Fruit fly (Drosophila melanogaster) whole organism, pupa: ENCODE data around the gene CG5853.

ENCODE experiments used
- CG10348 ChIP-seq: fragments of 200-800 bp; sonication (Bioruptor generic); IDR thresholded peaks from 2 replicates; pipeline ENCODE4 v1.3.6; 2022; ENCODE audit warnings: missing biosample characterization, missing genetic modification characterization
- CG12605 ChIP-seq: fragments of 200-800 bp; sonication (Bioruptor generic); IDR thresholded peaks from 2 replicates; pipeline ENCODE4 v1.3.6; 2022; ENCODE audit warnings: missing biosample characterization, missing genetic modification characterization
- CG13204 ChIP-seq: fragments of 200-800 bp; sonication (Bioruptor generic); optimal IDR thresholded peaks from 2 replicates; lab custom pipeline; 2018; ENCODE audit warnings: missing biosample characterization, mild to moderate bottlenecking, missing genetic modification characterization, moderate library complexity
- CG14655 ChIP-seq: fragments of 200-800 bp; sonication (Bioruptor generic); optimal IDR thresholded peaks from 3 replicates; lab custom pipeline; 2017; ENCODE audit warnings: mild to moderate bottlenecking, missing biosample characterization, missing genetic modification reagents, missing genetic modification characterization
- CG15710 ChIP-seq: fragments of 200-800 bp; sonication (Bioruptor generic); optimal IDR thresholded peaks from 2 replicates; lab custom pipeline; 2018; ENCODE audit warnings: missing biosample characterization, mild to moderate bottlenecking, missing genetic modification characterization, moderate library complexity
- CG17806 ChIP-seq: fragments of 200-800 bp; sonication (Bioruptor generic); optimal IDR thresholded peaks from 2 replicates; lab custom pipeline; 2018; ENCODE audit warnings: missing biosample characterization, mild to moderate bottlenecking, missing genetic modification characterization, moderate library complexity
- CG32121 ChIP-seq: fragments of 200-800 bp; sonication (Bioruptor generic); IDR thresholded peaks from 2 replicates; pipeline ENCODE4 v1.3.6; 2022; ENCODE audit warnings: missing biosample characterization, missing genetic modification characterization
- CG34367 ChIP-seq: fragments of 200-800 bp; sonication (Bioruptor generic); optimal IDR thresholded peaks from 2 replicates; lab custom pipeline; 2018; ENCODE audit warnings: missing biosample characterization, mild to moderate bottlenecking, missing genetic modification characterization
- CG4496 ChIP-seq: fragments of 200-800 bp; sonication (Bioruptor generic); IDR thresholded peaks from 3 replicates; pipeline ENCODE4 v1.3.6; 2022; ENCODE audit warnings: missing biosample characterization, missing genetic modification characterization
- CG8159 ChIP-seq: fragments of 200-800 bp; sonication (Bioruptor generic); optimal IDR thresholded peaks from 3 replicates; lab custom pipeline; 2018; ENCODE audit warnings: missing biosample characterization, mild to moderate bottlenecking, missing genetic modification characterization, moderate library complexity
- CG8301 ChIP-seq: fragments of 200-800 bp; sonication (Bioruptor generic); optimal IDR thresholded peaks from 2 replicates; lab custom pipeline; 2018; ENCODE audit warnings: missing biosample characterization, mild to moderate bottlenecking, missing genetic modification characterization
- CG9948 ChIP-seq: fragments of 200-800 bp; sonication (Bioruptor generic); optimal IDR thresholded peaks from 2 replicates; lab custom pipeline; 2018; ENCODE audit warnings: missing biosample characterization, mild to moderate bottlenecking, missing genetic modification characterization, moderate library complexity
- D1 ChIP-seq: fragments of 200-800 bp; sonication (Bioruptor generic); optimal IDR thresholded peaks from 2 replicates; lab custom pipeline; 2018; ENCODE audit warnings: missing biosample characterization, mild to moderate bottlenecking, missing genetic modification characterization, moderate library complexity
- EcR ChIP-seq: fragments of 200-800 bp; sonication (Bioruptor generic); optimal IDR thresholded peaks from 3 replicates; lab custom pipeline; 2019; ENCODE audit warnings: missing biosample characterization, missing genetic modification characterization, mild to moderate bottlenecking, moderate library complexity, missing genetic modification reagents
- Ets98B ChIP-seq: fragments of 200-800 bp; sonication (Bioruptor generic); IDR thresholded peaks from 2 replicates; pipeline ENCODE4 v1.3.6; 2022; ENCODE audit warnings: missing biosample characterization, missing genetic modification characterization
- Pif1A ChIP-seq: fragments of 200-800 bp; sonication (Bioruptor generic); optimal IDR thresholded peaks from 3 replicates; lab custom pipeline; 2016; ENCODE audit warnings: missing biosample characterization, missing genetic modification characterization
- Pif1B ChIP-seq: fragments of 200-800 bp; sonication (Bioruptor generic); optimal IDR thresholded peaks from 3 replicates; lab custom pipeline; 2016; ENCODE audit warnings: missing biosample characterization, missing genetic modification characterization
- Snoo ChIP-seq: fragments of 200-800 bp; sonication (Bioruptor generic); optimal IDR thresholded peaks from 3 replicates; lab custom pipeline; 2017; ENCODE audit warnings: missing biosample characterization, mild to moderate bottlenecking, missing genetic modification characterization, inconsistent platforms
- fd96Ca ChIP-seq: fragments of 200-800 bp; sonication (Bioruptor generic); IDR thresholded peaks from 3 replicates; pipeline ENCODE4 v1.3.6; 2022; ENCODE audit warnings: missing biosample characterization, missing genetic modification characterization
- gl ChIP-seq: fragments of 200-800 bp; sonication (Bioruptor generic); optimal IDR thresholded peaks from 2 replicates; lab custom pipeline; 2018; ENCODE audit warnings: missing biosample characterization, mild to moderate bottlenecking, missing genetic modification characterization
- rn ChIP-seq: fragments of 200-800 bp; sonication (Bioruptor generic); IDR thresholded peaks from 2 replicates; pipeline ENCODE4 v1.3.6; 2022; ENCODE audit warnings: missing biosample characterization, missing genetic modification characterization

The CG5853 gene

DNA sequence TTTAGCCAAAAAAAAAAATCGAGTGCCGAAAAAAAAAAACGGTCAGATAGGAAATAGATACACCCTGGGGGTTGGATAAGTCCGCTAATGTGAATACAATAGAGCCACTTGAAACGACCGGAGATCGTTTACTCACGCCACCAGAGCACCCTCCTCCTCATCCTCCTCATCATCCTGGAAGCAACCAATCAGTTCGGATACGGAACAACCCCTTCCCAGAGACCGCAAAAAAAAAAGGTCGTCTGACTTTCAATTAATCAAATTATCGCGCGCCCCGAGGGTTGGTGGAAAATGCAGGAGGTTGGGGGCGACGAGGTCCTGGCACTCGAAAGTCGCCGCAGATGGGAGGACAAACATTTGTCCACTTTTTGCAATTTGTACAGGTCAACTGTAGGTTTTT lies 25.2 kb upstream of the CG5853 start:
- TF ChIP-seq CG9948, result no peak
- TF ChIP-seq CG32121 (GFP tag; lab: Robert Waterston, UW), result no peak
- TF ChIP-seq D1, result no peak
- TF ChIP-seq CG17806 (tag; lab: Kevin White, UChicago), result no peak
- TF ChIP-seq EcR (GFP tag; lab: Kevin White, UChicago), result no peak
- TF ChIP-seq Pif1B, result no peak
- TF ChIP-seq gl (tag; lab: Kevin White, UChicago), result no peak
- TF ChIP-seq CG13204 (GFP tag; lab: Kevin White, UChicago), result no peak
- no peak for TF ChIP-seq CG4496
- TF ChIP-seq CG10348 (GFP tag; lab: Robert Waterston, UW), result no peak
- TF ChIP-seq CG34367 (tag; lab: Kevin White, UChicago), result no peak
- no peak for TF ChIP-seq CG8301 (tag; lab: Kevin White, UChicago)
- no peak for TF ChIP-seq fd96Ca (GFP tag; lab: Robert Waterston, UW)
- no peak for TF ChIP-seq CG15710 (tag; lab: Kevin White, UChicago)
- TF ChIP-seq CG12605 (GFP tag; lab: Robert Waterston, UW), result no peak
- TF ChIP-seq Ets98B (GFP tag; lab: Robert Waterston, UW), result no peak
- no peak for TF ChIP-seq CG8159

DNA sequence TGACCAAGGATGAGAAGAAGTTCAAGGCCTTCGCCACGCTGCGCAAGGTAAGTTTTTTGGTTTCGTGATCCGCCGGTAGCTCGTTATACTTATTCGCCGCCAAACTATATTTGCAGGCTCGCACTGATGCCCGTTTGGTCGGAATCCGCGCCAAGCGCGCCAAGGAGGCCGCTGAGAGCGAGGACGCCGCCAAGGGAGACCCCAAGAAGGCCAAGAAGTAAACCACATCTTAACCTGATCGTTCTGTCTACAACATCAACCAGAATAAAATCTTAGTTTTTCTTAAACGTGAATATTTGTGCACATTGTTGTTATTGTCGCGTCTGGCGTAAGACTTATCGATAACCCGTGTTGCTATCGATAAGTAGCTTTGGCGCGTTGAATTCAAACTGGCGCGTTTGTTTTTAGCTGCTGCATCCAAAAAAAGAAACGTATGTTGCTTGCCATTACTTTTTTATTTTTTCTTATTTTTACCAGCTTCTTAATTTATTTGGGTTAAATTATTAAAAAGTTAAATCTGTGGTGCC lies 20.8 kb upstream of the CG5853 start:
- TF ChIP-seq EcR (GFP tag; lab: Kevin White, UChicago) (no peak), CG17806 (tag; lab: Kevin White, UChicago) (no peak)
- TF ChIP-seq, all 21 proteins: peak for 0

DNA sequence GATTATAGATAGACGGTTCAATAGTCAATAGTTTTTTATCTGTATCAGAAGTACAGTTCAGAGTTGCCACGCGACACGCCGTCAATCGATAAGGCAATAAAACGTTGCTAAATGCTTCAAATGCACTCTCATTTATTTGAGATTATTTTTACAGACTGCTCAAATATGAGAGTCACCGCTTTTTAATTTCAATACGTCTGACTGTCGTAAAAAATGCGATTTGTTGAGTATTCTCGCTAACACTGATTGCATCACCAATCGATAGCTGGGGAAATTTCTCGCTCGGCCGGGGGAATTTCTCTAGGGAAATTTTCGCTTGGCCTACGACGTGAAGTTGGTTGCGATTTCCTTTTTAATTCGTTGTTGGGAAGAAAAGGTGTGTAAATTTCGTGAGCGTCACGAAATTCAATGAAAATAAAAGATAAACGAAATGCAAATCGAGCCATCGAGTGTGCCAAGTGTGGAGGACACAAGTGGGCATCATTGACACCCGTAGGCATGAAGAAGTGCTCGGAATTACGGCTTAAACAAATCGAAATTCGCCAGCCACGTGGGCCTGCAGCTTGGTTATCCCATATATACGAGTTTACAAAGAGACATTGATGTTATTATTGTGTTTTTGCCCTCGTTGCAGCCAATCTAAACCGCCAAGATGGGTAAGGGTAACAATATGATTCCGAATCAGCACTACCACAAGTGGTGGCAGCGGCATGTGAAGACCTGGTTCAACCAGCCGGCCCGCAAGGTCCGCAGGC lies 19.7 kb upstream of the CG5853 start, which contains the start of the genes Dref and RpL13:
Gene Dref (minus strand): TSS at position 247 of the 755 bp plus-strand sequence.
Gene RpL13 (plus strand): TSS at position 331 of the 755 bp plus-strand sequence.
- TF ChIP-seq Snoo (tag; lab: Kevin White, UChicago), result peak; percentile 89
- peak; percentile 77 for TF ChIP-seq CG12605 (GFP tag; lab: Robert Waterston, UW)
- no peak for TF ChIP-seq CG13204 (GFP tag; lab: Kevin White, UChicago)
- TF ChIP-seq D1, result no peak
- TF ChIP-seq Pif1B, result no peak
- no peak for TF ChIP-seq CG14655 (GFP tag; lab: Kevin White, UChicago)
- peak; percentile 86 for TF ChIP-seq CG4496
- TF ChIP-seq CG34367 (tag; lab: Kevin White, UChicago), result peak; percentile 76
- TF ChIP-seq CG15710 (tag; lab: Kevin White, UChicago), result peak; percentile 74
- peak; percentile 60 for TF ChIP-seq CG8159
- TF ChIP-seq gl (tag; lab: Kevin White, UChicago), result peak; percentile 78
- TF ChIP-seq CG9948, result peak; percentile 24
- TF ChIP-seq CG8301 (tag; lab: Kevin White, UChicago), result peak; percentile 51
- peak; percentile 57 for TF ChIP-seq fd96Ca (GFP tag; lab: Robert Waterston, UW)
- TF ChIP-seq EcR (GFP tag; lab: Kevin White, UChicago), result peak; percentile 11
- peak; percentile 38 for TF ChIP-seq CG17806 (tag; lab: Kevin White, UChicago)
- peak; percentile 35; the same call in 1 of the 2 replicates for TF ChIP-seq CG32121 (GFP tag; lab: Robert Waterston, UW)
- no peak for TF ChIP-seq CG10348 (GFP tag; lab: Robert Waterston, UW)
- no peak for TF ChIP-seq rn (GFP tag; lab: Robert Waterston, UW)
- peak; percentile 49 for TF ChIP-seq Ets98B (GFP tag; lab: Robert Waterston, UW)
- TF ChIP-seq Pif1A (GFP tag; lab: Kevin White, UChicago), result no peak
- TF ChIP-seq, all 21 proteins: peak for 14

DNA sequence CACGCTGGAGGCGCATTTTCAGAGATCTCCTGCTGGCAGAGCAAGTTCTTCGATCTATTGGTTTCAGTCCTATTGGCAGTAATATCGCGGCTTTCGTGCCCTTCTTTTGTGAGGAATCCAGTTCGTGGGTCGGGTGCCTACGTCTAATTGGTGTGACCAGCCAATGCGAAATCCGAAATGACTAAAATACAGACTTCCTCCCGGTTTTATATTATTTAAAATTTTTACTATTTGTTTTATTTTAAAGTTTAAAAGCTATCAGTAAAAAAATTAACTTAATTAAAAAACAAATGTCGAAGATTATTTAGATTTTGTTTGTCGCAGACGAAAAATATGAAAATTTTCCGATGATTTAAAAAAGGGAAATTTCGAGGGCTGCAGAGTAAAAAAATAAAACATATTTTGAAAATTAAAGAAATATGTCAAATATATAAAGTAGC lies 16.2 kb upstream of the CG5853 start, which contains the start of gene CG5850:
Gene CG5850 (minus strand): TSS at position 347 of the 440 bp plus-strand sequence.
- no peak for TF ChIP-seq Pif1B
- TF ChIP-seq CG17806 (tag; lab: Kevin White, UChicago), result peak; percentile 0
- TF ChIP-seq EcR (GFP tag; lab: Kevin White, UChicago), result no peak
- TF ChIP-seq CG13204 (GFP tag; lab: Kevin White, UChicago), result no peak
- peak; percentile 7 for TF ChIP-seq CG8159

DNA sequence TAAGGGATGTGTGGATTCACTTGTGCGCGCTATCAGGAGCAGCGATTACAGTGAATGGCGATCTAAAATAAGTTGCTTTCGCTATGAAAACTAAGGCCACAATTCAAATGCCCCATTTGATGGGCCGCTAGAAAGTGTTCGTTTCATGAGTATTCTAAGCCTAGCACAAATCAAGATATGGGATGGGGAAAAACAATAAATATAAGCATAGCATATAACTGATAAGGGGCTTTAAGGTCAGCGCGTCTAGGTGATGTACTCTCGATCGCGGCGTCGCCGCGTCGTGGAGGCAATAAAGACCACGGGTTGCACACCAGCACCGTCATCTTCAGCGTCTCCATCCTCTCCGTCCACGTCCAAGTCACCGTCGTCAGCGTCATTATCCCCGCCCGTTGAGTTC lies 13.3 kb upstream of the CG5853 start:
- TF ChIP-seq EcR (GFP tag; lab: Kevin White, UChicago) (peak; percentile 47), Ets98B (GFP tag; lab: Robert Waterston, UW) (no peak), rn (GFP tag; lab: Robert Waterston, UW) (no peak), Pif1A (GFP tag; lab: Kevin White, UChicago) (no peak)

DNA sequence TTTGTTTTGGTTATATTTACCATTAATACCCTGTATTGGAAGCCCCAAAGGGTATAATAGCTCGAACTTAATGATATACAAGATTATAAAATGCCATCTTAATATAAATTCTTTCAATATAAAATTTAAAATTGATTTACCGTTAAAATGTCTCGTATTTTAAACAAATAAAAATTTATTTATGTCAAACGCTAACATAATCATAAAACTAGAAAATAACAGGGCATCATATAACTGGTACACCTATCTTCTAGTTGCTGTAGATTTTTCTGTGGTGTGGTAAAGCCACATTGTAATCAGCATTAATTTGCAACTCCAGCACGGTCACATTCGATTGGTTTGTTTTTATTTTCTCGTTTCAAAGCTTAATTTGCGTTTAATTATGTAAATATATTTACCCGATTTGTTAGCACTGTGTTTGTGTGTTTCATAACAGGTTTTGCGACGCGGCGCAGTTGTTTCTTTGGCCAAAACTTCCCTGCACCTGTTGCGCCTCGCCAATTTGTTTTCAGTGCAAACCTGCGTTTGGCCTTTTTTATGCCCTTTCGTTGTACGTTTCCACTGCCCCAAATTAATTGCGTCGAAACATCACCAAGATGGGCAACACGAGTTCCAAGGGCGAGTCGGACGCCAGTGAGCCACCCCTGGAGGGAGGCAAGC lies 9.7 kb upstream of the CG5853 start, which contains the start of the genes CG4658 and CG5846:
Gene CG4658 (plus strand): TSS at position 140 of the 660 bp plus-strand sequence.
Gene CG5846 (minus strand): TSS at position 245 of the 660 bp plus-strand sequence.
- TF ChIP-seq CG14655 (GFP tag; lab: Kevin White, UChicago), result no peak
- peak; percentile 95 for TF ChIP-seq CG8159
- TF ChIP-seq CG15710 (tag; lab: Kevin White, UChicago), result peak; percentile 90
- TF ChIP-seq CG34367 (tag; lab: Kevin White, UChicago), result peak; percentile 89
- TF ChIP-seq CG17806 (tag; lab: Kevin White, UChicago), result peak; percentile 95
- TF ChIP-seq CG9948, result peak; percentile 94
- TF ChIP-seq CG12605 (GFP tag; lab: Robert Waterston, UW), result peak; percentile 91
- TF ChIP-seq CG32121 (GFP tag; lab: Robert Waterston, UW), result peak; percentile 94
- no peak for TF ChIP-seq Pif1B
- no peak for TF ChIP-seq CG13204 (GFP tag; lab: Kevin White, UChicago)
- peak; percentile 89 for TF ChIP-seq Ets98B (GFP tag; lab: Robert Waterston, UW)
- TF ChIP-seq Pif1A (GFP tag; lab: Kevin White, UChicago), result no peak
- TF ChIP-seq EcR (GFP tag; lab: Kevin White, UChicago), result peak; percentile 32
- TF ChIP-seq CG8301 (tag; lab: Kevin White, UChicago), result peak; percentile 90
- peak; percentile 87 for TF ChIP-seq Snoo (tag; lab: Kevin White, UChicago)
- peak; percentile 94 for TF ChIP-seq CG4496
- no peak for TF ChIP-seq D1
- 0 out of 2 replicates have a peak, but pooled peaks have one; percentile 35 for TF ChIP-seq CG10348 (GFP tag; lab: Robert Waterston, UW)
- peak; percentile 91 for TF ChIP-seq rn (GFP tag; lab: Robert Waterston, UW)
- no peak for TF ChIP-seq fd96Ca (GFP tag; lab: Robert Waterston, UW)
- TF ChIP-seq gl (tag; lab: Kevin White, UChicago), result peak; percentile 63
